Worm (Caenorhabditis elegans): ENCODE data around the gene klp-20.

DNA sequence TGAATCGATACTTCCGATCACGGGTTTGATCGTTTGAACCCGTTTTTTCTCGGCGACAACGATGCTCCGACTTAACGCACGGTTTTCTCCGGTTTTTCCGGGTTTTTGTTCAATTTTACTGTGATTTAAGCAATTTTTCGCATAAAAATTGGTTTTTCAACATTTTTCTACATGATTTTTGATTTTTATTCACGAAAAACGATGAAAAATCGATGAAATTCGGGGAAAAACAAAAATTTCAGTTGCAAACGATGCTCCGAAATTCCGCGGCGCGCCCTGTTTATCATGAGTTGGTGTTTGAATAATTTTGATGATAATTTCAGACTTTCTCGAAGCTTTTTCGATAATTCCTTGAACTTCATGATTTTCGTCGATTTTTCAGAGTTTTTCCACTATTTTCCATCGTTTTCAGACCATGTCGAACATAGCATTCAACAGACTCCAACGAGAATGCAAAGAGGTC, 21.3 kb upstream of the klp-20 start, which contains the start of gene ubc-20:
- TF ChIP-seq nhr-11 (tag; optimal IDR thresholded peaks at IDR 0.05) (no peak), hlh-13 (GFP tag; optimal IDR thresholded peaks at IDR 0.05) (no peak), ceh-2 (tag; optimal IDR thresholded peaks at IDR 0.05) (no peak), pag-3 (tag; optimal IDR thresholded peaks at IDR 0.05; ENCODE audit: borderline replicate concordance) (no peak), T23F11.4 (GFP tag; optimal IDR thresholded peaks at IDR 0.05) (no peak), unc-55 (GFP tag; optimal IDR thresholded peaks at IDR 0.05) (no peak), lin-11 (tag; optimal IDR thresholded peaks at IDR 0.05) (no peak)
